Worm (Caenorhabditis elegans) whole organism, midembryonic: ENCODE results near the gene ptd-2.

ENCODE experiments used
- T22C8.4 ChIP-seq: fragments of 200-800 bp; sonication (Bioruptor generic); IDR thresholded peaks from 2 replicates; pipeline ENCODE4 v1.3.6; 2022; ENCODE audit warnings: missing genetic modification characterization, missing compliant biosample characterization
- cog-1 ChIP-seq: sonication (generic microtip); optimal IDR thresholded peaks from 2 replicates; lab custom pipeline; 2016; ENCODE audit warnings: missing genetic modification characterization, missing compliant biosample characterization
- flt-1 ChIP-seq: fragments of 200-800 bp; sonication (Bioruptor generic); IDR thresholded peaks from 2 replicates; pipeline ENCODE4 v1.3.6; 2022; ENCODE audit warnings: missing genetic modification characterization, missing compliant biosample characterization
- klf-2 ChIP-seq: fragments of 200-800 bp; sonication (Bioruptor generic); conservative IDR thresholded peaks from 2 replicates; pipeline ENCODE4 v1.3.6; 2022; ENCODE audit warnings: missing genetic modification reagents, missing genetic modification characterization, missing compliant biosample characterization
- tab-1 ChIP-seq: fragments of 200-800 bp; sonication (Bioruptor generic); IDR thresholded peaks from 2 replicates; pipeline ENCODE4 v1.3.6; 2022; ENCODE audit warnings: missing genetic modification characterization, missing compliant biosample characterization
- ztf-29 ChIP-seq: fragments of 200-800 bp; sonication (Bioruptor generic); IDR thresholded peaks from 2 replicates; pipeline ENCODE4 v1.3.6; 2022; ENCODE audit warnings: missing genetic modification reagents, missing genetic modification characterization, missing compliant biosample characterization

ce11 chrV:9217158-9217557 lies 32.9 kb upstream of the ptd-2 start, which contains the start of gene pacs-1:
- no peak for TF ChIP-seq cog-1 (tag; lab: Kevin White, UChicago)
- TF ChIP-seq tab-1 (GFP tag; lab: Robert Waterston, UW) = no peak
- no peak for TF ChIP-seq flt-1 (GFP tag; lab: Robert Waterston, UW)
- TF ChIP-seq T22C8.4 (GFP tag; lab: Robert Waterston, UW) = no peak
- TF ChIP-seq ztf-29 (GFP tag; lab: Robert Waterston, UW) = no peak
- TF ChIP-seq klf-2 (GFP tag; lab: Robert Waterston, UW) = no peak
